Fruit fly (Drosophila melanogaster): ENCODE measurements around the gene CG3708.

- TF ChIP-seq Dll (optimal IDR thresholded peaks at IDR 0.05) (no peak), CG8478 (optimal IDR thresholded peaks at IDR 0.05) (peak; percentile 4), psq (optimal IDR thresholded peaks at IDR 0.05) (no peak)
Observed at dm6 chrX:935049-935900, 5.4 kb upstream of the CG3708 start, which contains the start of gene TRAM.

Data from whole organism.